Fruit fly (Drosophila melanogaster): Measurements from ENCODE around the gene TotC.
A peak's percentile ranks its signal among the peaks of the same experiment; 100 is the strongest.

Gene TotC

DNA sequence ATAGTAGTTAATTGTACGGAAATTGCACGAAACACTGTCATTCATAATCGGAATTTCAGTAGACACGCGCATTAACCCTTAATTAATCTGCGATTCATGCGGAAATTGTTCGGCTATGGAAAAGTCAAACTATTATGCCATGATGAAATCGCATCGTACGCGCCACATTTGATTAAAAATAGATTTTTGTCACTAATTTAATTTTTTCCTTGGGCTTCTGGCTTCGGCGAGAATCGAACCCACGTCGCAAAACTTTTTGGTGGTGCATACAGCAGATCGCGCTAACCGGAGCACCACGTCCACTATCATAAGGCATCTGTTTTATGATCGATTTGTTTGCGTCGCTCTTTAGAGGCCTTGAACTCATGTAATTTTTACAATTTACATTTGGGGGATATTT, 39.9 kb downstream of the TotC start (continued):
- TF ChIP-seq CG13287 (GFP tag; IDR thresholded peaks at IDR 0.05; ENCODE audit: partially characterized antibody) (peak; percentile 15; the same call in 1 of the 2 replicates), Dll (GFP tag; IDR thresholded peaks at IDR 0.05; ENCODE audit: partially characterized antibody) (peak; percentile 37; the same call in 1 of the 4 replicates), ato (GFP tag; IDR thresholded peaks at IDR 0.05; ENCODE audit: partially characterized antibody) (peak; percentile 44; the same call in 1 of the 2 replicates), exex (tag; optimal IDR thresholded peaks at IDR 0.05) (peak; percentile 66), hb (GFP tag; IDR thresholded peaks at IDR 0.05; ENCODE audit: partially characterized antibody) (0 out of 3 replicates have a peak, but pooled peaks have one; percentile 46), amos (GFP tag; IDR thresholded peaks at IDR 0.05; ENCODE audit: partially characterized antibody) (peak; percentile 70), CG2199 (GFP tag; IDR thresholded peaks at IDR 0.05) (peak; percentile 98), mirr (GFP tag; optimal IDR thresholded peaks at IDR 0.05) (peak; percentile 36), mld (GFP tag; IDR thresholded peaks at IDR 0.05; ENCODE audit: partially characterized antibody) (peak; percentile 64; the same call in 1 of the 3 replicates)

DNA sequence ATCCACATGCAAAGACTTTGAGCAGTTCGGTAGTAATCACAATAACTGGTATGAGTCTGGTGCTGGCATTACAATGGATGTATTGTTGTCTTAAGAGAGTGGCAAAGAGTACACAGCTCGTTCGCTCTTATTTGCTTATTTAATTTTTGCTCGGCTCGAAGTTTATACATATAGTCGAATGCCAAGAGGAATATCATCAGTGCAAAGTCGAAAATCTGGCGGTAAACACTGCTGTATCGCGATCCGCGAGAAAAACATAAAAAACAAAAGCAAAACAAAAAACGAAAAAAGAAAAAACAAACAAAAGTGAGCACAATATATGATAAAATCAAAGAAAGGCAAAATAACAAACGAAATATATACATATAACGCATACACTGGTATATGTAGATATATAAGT, 41.3 kb downstream of the TotC start, which contains the start of gene hdly:
Gene hdly, plus strand, starts transcription at position 194 of the 400 bp plus-strand sequence.
- TF ChIP-seq chinmo (GFP tag; IDR thresholded peaks at IDR 0.05; ENCODE audit: partially characterized antibody) (peak; percentile 78; the same call in 1 of the 4 replicates), CG14667 (GFP tag; IDR thresholded peaks at IDR 0.05) (no peak), cato (GFP tag; optimal IDR thresholded peaks at IDR 0.05; ENCODE audit: borderline replicate concordance) (no peak), luna (GFP tag; optimal IDR thresholded peaks at IDR 0.05) (no peak), bsh (GFP tag; optimal IDR thresholded peaks at IDR 0.05) (peak in 1 of 2 experiments; percentile 99), Nf-YA (GFP tag; IDR thresholded peaks at IDR 0.05) (peak; percentile 46; the same call in 1 of the 2 replicates), dysf (GFP tag; IDR thresholded peaks at IDR 0.05) (no peak), NK7.1 (GFP tag; optimal IDR thresholded peaks at IDR 0.05) (peak; percentile 20), CG5953 (GFP tag; IDR thresholded peaks at IDR 0.05) (no peak), CG4282 (GFP tag; optimal IDR thresholded peaks at IDR 0.05) (no peak), tup (GFP tag; optimal IDR thresholded peaks at IDR 0.05) (no peak), dmrt11E (tag; optimal IDR thresholded peaks at IDR 0.05) (no peak), corto (GFP tag; optimal IDR thresholded peaks at IDR 0.05) (peak; percentile 81), CG15696 (tag; optimal IDR thresholded peaks at IDR 0.05) (no peak), hb (GFP tag; IDR thresholded peaks at IDR 0.05; ENCODE audit: partially characterized antibody) (no peak), sens-2 (GFP tag; IDR thresholded peaks at IDR 0.05) (0 out of 2 replicates have a peak, but pooled peaks have one; percentile 12), Sox102F (GFP tag; optimal IDR thresholded peaks at IDR 0.05) (no peak), HmgD (GFP tag; optimal IDR thresholded peaks at IDR 0.05) (no peak), CG2678 (tag; optimal IDR thresholded peaks at IDR 0.05) (peak; percentile 29), z (GFP tag; IDR thresholded peaks at IDR 0.05) (no peak), toy (GFP tag; IDR thresholded peaks at IDR 0.05) (no peak), CG2889 (GFP tag; IDR thresholded peaks at IDR 0.05) (no peak), Doc2 (GFP tag; IDR thresholded peaks at IDR 0.05) (no peak), nau (GFP tag; optimal IDR thresholded peaks at IDR 0.05) (peak; percentile 24), CG6765 (GFP tag; optimal IDR thresholded peaks at IDR 0.05) (peak; percentile 24), jigr1 (GFP tag; IDR thresholded peaks at IDR 0.05) (no peak), CG15601 (tag; optimal IDR thresholded peaks at IDR 0.05) (no peak), wek (GFP tag; optimal IDR thresholded peaks at IDR 0.05) (peak; percentile 34), CG15514 (GFP tag; optimal IDR thresholded peaks at IDR 0.05) (peak; percentile 45), lab (GFP tag; optimal IDR thresholded peaks at IDR 0.05) (peak; percentile 62), CG30431 (GFP tag; optimal IDR thresholded peaks at IDR 0.05) (no peak), Drgx (GFP tag; IDR thresholded peaks at IDR 0.05) (peak; percentile 99), Awh (GFP tag; IDR thresholded peaks at IDR 0.05) (0 out of 2 replicates have a peak, but pooled peaks have one; percentile 35), CG4854 (GFP tag; optimal IDR thresholded peaks at IDR 0.05) (no peak), CG12104 (GFP tag; optimal IDR thresholded peaks at IDR 0.05) (no peak), sd (tag; optimal IDR thresholded peaks at IDR 0.05) (peak; percentile 47), chn (GFP tag; optimal IDR thresholded peaks at IDR 0.05) (no peak), CG8924 (tag; optimal IDR thresholded peaks at IDR 0.05) (no peak), CG1233 (GFP tag; optimal IDR thresholded peaks at IDR 0.05) (no peak), BtbVII (GFP tag; optimal IDR thresholded peaks at IDR 0.05) (peak; percentile 59)

Data from whole organism, embryonic.